Fruit fly (Drosophila melanogaster): Measurements from ENCODE around the gene Lk6.

Gene Lk6

dm6 chr3R:11749297-11750293 lies 14.7 kb downstream of the Lk6 start, which contains the start of gene CG6923 (continued):
- TF ChIP-seq CG17186 (GFP tag; optimal IDR thresholded peaks at IDR 0.05): peak; percentile 35
- no peak for TF ChIP-seq CG30020 (tag; optimal IDR thresholded peaks at IDR 0.05)
- TF ChIP-seq CG8089 (GFP tag; optimal IDR thresholded peaks at IDR 0.05): no peak
- no peak for TF ChIP-seq dmrt11E (tag; optimal IDR thresholded peaks at IDR 0.05)
- TF ChIP-seq ac (GFP tag; optimal IDR thresholded peaks at IDR 0.05): no peak
- peak; percentile 84; the same call in 2 of the 3 replicates for TF ChIP-seq mld (GFP tag; IDR thresholded peaks at IDR 0.05; ENCODE audit: partially characterized antibody)
- TF ChIP-seq Lpt (GFP tag; optimal IDR thresholded peaks at IDR 0.05): no peak
- TF ChIP-seq CG18011 (GFP tag; optimal IDR thresholded peaks at IDR 0.05): no peak
- TF ChIP-seq Dll (GFP tag; IDR thresholded peaks at IDR 0.05; ENCODE audit: partially characterized antibody): peak; percentile 86
- peak; percentile 81 for TF ChIP-seq CG2129 (GFP tag; IDR thresholded peaks at IDR 0.05; ENCODE audit: partially characterized antibody)
- TF ChIP-seq CG14667 (GFP tag; IDR thresholded peaks at IDR 0.05): no peak
- peak; percentile 51 for TF ChIP-seq CG4617 (GFP tag; optimal IDR thresholded peaks at IDR 0.05; ENCODE audit: borderline replicate concordance)
- peak; percentile 84 for TF ChIP-seq Sry-δ (GFP tag; optimal IDR thresholded peaks at IDR 0.05)
- no peak for TF ChIP-seq CG4854 (GFP tag; optimal IDR thresholded peaks at IDR 0.05)
- no peak for TF ChIP-seq CG18619 (GFP tag; optimal IDR thresholded peaks at IDR 0.05)
- TF ChIP-seq chinmo (GFP tag; IDR thresholded peaks at IDR 0.05; ENCODE audit: partially characterized antibody): peak; percentile 71; the same call in 1 of the 4 replicates
- no peak for TF ChIP-seq CG4820 (GFP tag; optimal IDR thresholded peaks at IDR 0.05)
- no peak for TF ChIP-seq CG8478 (optimal IDR thresholded peaks at IDR 0.05)
- TF ChIP-seq CG15479 (GFP tag; optimal IDR thresholded peaks at IDR 0.05): no peak
- TF ChIP-seq amos (GFP tag; IDR thresholded peaks at IDR 0.05; ENCODE audit: partially characterized antibody): peak; percentile 93
- no peak for TF ChIP-seq exex (tag; optimal IDR thresholded peaks at IDR 0.05)
- no peak for TF ChIP-seq CG5245 (GFP tag; optimal IDR thresholded peaks at IDR 0.05)
- no peak for TF ChIP-seq HLH3B (GFP tag; IDR thresholded peaks at IDR 0.05)
- TF ChIP-seq Hand (GFP tag; optimal IDR thresholded peaks at IDR 0.05): no peak
- TF ChIP-seq CG11504 (tag; optimal IDR thresholded peaks at IDR 0.05): no peak
- TF ChIP-seq D19B (GFP tag; optimal IDR thresholded peaks at IDR 0.05): no peak
- no peak for TF ChIP-seq CG6654 (GFP tag; optimal IDR thresholded peaks at IDR 0.05)
- TF ChIP-seq Elba2 (GFP tag; optimal IDR thresholded peaks at IDR 0.05): no peak
- no peak for TF ChIP-seq fd102C (GFP tag; optimal IDR thresholded peaks at IDR 0.05)
- TF ChIP-seq CG13287 (GFP tag; IDR thresholded peaks at IDR 0.05; ENCODE audit: partially characterized antibody): peak; percentile 79
- TF ChIP-seq CG1792 (GFP tag; optimal IDR thresholded peaks at IDR 0.05): no peak
- TF ChIP-seq CG5953 (GFP tag; IDR thresholded peaks at IDR 0.05): no peak
- no peak for TF ChIP-seq CG2875 (GFP tag; optimal IDR thresholded peaks at IDR 0.05)
- no peak for TF ChIP-seq onecut (GFP tag; IDR thresholded peaks at IDR 0.05)
- peak; percentile 42 for TF ChIP-seq nmo (GFP tag; optimal IDR thresholded peaks at IDR 0.05)
- peak; percentile 66 for TF ChIP-seq sens (GFP tag)
- TF ChIP-seq fd64A (GFP tag; optimal IDR thresholded peaks at IDR 0.05): no peak
- no peak for TF ChIP-seq sr (GFP tag; IDR thresholded peaks at IDR 0.05)
- no peak for TF ChIP-seq chif (GFP tag; optimal IDR thresholded peaks at IDR 0.05)
- no peak for TF ChIP-seq Gug (GFP tag; IDR thresholded peaks at IDR 0.05)
- TF ChIP-seq BtbVII (GFP tag; optimal IDR thresholded peaks at IDR 0.05): no peak
- TF ChIP-seq salm (tag; optimal IDR thresholded peaks at IDR 0.05): no peak
- no peak for TF ChIP-seq Mad (GFP tag; optimal IDR thresholded peaks at IDR 0.05)
- TF ChIP-seq bbx (GFP tag; IDR thresholded peaks at IDR 0.05; ENCODE audit: partially characterized antibody): peak; percentile 89
- no peak for TF ChIP-seq CG11398 (GFP tag; optimal IDR thresholded peaks at IDR 0.05)
- TF ChIP-seq gce (GFP tag; IDR thresholded peaks at IDR 0.05): no peak
- peak; percentile 73 for TF ChIP-seq crol (GFP tag; IDR thresholded peaks at IDR 0.05)
- no peak for TF ChIP-seq Dip2 (GFP tag; IDR thresholded peaks at IDR 0.05)
